Fruit fly (Drosophila melanogaster): ENCODE data around the gene S6kII.

dm6 chrX:22481131-22481530, 48.6 kb upstream of the S6kII start:
- no peak for TF ChIP-seq CG8301 (tag; optimal IDR thresholded peaks at IDR 0.05)
- peak; percentile 38; the same call in 1 of the 3 replicates for TF ChIP-seq CG4496 (GFP tag; IDR thresholded peaks at IDR 0.05)
- TF ChIP-seq EcR (GFP tag; optimal IDR thresholded peaks at IDR 0.05): no peak
- no peak for TF ChIP-seq CG17806 (tag; optimal IDR thresholded peaks at IDR 0.05)
- TF ChIP-seq CG10348 (GFP tag; IDR thresholded peaks at IDR 0.05): no peak
- TF ChIP-seq CG12605 (GFP tag; IDR thresholded peaks at IDR 0.05): peak; percentile 47
- 0 out of 3 replicates have a peak, but pooled peaks have one; percentile 9 for TF ChIP-seq fd96Ca (GFP tag; IDR thresholded peaks at IDR 0.05)
- TF ChIP-seq CG9948 (tag; optimal IDR thresholded peaks at IDR 0.05): no peak
- 0 out of 2 replicates have a peak, but pooled peaks have one; percentile 18 for TF ChIP-seq CG32121 (GFP tag; IDR thresholded peaks at IDR 0.05)
- TF ChIP-seq Pif1B (GFP tag; optimal IDR thresholded peaks at IDR 0.05): no peak
- no peak for TF ChIP-seq CG15710 (tag; optimal IDR thresholded peaks at IDR 0.05)
- no peak for TF ChIP-seq CG13204 (GFP tag; optimal IDR thresholded peaks at IDR 0.05)
- no peak for TF ChIP-seq rn (GFP tag; IDR thresholded peaks at IDR 0.05)

Measured in whole organism, pupa.